Worm (Caenorhabditis elegans): ENCODE measurements around the gene F11C7.7.

F11C7.7 gene

DNA sequence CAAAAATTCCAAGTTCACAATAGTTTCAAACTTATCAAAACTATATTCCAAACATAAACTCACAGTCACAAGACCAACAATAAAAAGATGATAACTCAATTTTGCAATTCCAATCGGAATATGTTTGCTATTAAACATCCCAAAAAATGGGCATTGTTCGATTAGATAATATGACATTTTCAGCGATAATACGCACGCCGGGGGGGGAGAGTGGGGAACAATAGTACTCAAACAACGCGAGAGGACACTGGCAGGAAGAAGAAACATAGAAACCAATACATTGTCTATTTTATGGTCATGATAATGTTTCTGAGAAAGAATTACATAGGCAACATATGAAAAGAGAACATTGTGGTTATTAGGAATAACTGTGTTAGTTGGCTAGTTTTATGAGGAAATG is 22.5 kb upstream of the F11C7.7 start (continued):
- TF ChIP-seq hlh-30 (tag; optimal IDR thresholded peaks at IDR 0.05; ENCODE audit: insufficient read depth) (peak; percentile 13), rbr-2 (tag; optimal IDR thresholded peaks at IDR 0.05) (no peak), gei-8 (GFP tag; optimal IDR thresholded peaks at IDR 0.05) (no peak), aha-1 (tag) (no peak), nhr-48 (tag; optimal IDR thresholded peaks at IDR 0.05) (no peak), nhr-42 (GFP tag; IDR thresholded peaks at IDR 0.05) (no peak)

DNA sequence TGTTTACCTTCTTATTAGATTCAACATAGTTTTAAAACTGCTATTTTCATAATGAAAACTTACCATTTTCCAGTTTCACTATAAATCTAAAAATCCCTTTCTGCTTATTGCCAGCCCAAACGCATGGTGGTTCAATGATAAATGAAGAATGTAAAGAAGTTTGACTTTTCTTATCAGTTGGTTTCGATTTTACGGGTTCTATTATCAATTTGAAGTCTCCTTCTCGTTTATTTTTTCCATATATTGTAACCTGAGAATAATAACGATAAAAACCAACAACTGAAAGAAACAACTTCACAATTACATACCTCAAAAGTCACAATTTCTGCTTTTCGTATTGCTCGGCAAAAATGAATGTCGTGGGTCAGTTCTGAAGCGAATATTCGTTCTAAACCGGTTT is 19.4 kb upstream of the F11C7.7 start:
- TF ChIP-seq dve-1 (tag; optimal IDR thresholded peaks at IDR 0.05; ENCODE audit: insufficient read depth) (peak; percentile 15), pqm-1 (tag; optimal IDR thresholded peaks at IDR 0.05) (peak; percentile 44), ama-1 (optimal IDR thresholded peaks at IDR 0.05) (no peak), pha-4 (GFP tag; IDR thresholded peaks at IDR 0.05) (no peak), pha-4 (tag; optimal IDR thresholded peaks at IDR 0.05) (no peak), daf-16 (GFP tag; optimal IDR thresholded peaks at IDR 0.05) (no peak), daf-16 (tag; optimal IDR thresholded peaks at IDR 0.05) (peak; percentile 62), jun-1 (tag; optimal IDR thresholded peaks at IDR 0.05) (no peak), nhr-28 (tag; optimal IDR thresholded peaks at IDR 0.05) (peak; percentile 44)

ce11 chrX:17379675-17380074 is 18.7 kb upstream of the F11C7.7 start, which contains the start of gene F10D7.10:
Gene F10D7.10 (minus strand): TSS chrX:17379775.
- TF ChIP-seq mdl-1 (tag; optimal IDR thresholded peaks at IDR 0.05), result no peak
- TF ChIP-seq egl-43 (GFP tag; IDR thresholded peaks at IDR 0.05), result no peak
- TF ChIP-seq aly-2 (tag; optimal IDR thresholded peaks at IDR 0.05), result no peak
- TF ChIP-seq nhr-11 (tag; optimal IDR thresholded peaks at IDR 0.05), result no peak
- no peak for TF ChIP-seq lin-38 (GFP tag; IDR thresholded peaks at IDR 0.05)
- no peak for TF ChIP-seq unc-39 (tag; optimal IDR thresholded peaks at IDR 0.05)
- TF ChIP-seq ctbp-1 (GFP tag; IDR thresholded peaks at IDR 0.05), result no peak
- no peak for TF ChIP-seq lin-29 (GFP tag; IDR thresholded peaks at IDR 0.05)
- no peak for TF ChIP-seq cey-2 (tag; optimal IDR thresholded peaks at IDR 0.05; ENCODE audit: borderline replicate concordance, insufficient read depth)
- TF ChIP-seq ztf-7 (tag; optimal IDR thresholded peaks at IDR 0.05), result no peak
- no peak for TF ChIP-seq daf-19 (GFP tag; conservative IDR thresholded peaks at IDR 0.05)
- no peak for TF ChIP-seq arid-1 (GFP tag; conservative IDR thresholded peaks at IDR 0.05)
- no peak for TF ChIP-seq ZK337.2 (GFP tag; IDR thresholded peaks at IDR 0.05)
- no peak for TF ChIP-seq daf-16 (GFP tag; optimal IDR thresholded peaks at IDR 0.05)
- no peak for TF ChIP-seq daf-16 (tag; optimal IDR thresholded peaks at IDR 0.05)
- TF ChIP-seq unc-130 (GFP tag; optimal IDR thresholded peaks at IDR 0.05), result no peak
- no peak for TF ChIP-seq nhr-6 (tag; optimal IDR thresholded peaks at IDR 0.05)
- TF ChIP-seq ces-1 (GFP tag; optimal IDR thresholded peaks at IDR 0.05), result no peak
- no peak for TF ChIP-seq mep-1 (tag; optimal IDR thresholded peaks at IDR 0.05)

- TF ChIP-seq zfp-3 (GFP tag; conservative IDR thresholded peaks at IDR 0.05) (no peak), unc-62 (GFP tag; optimal IDR thresholded peaks at IDR 0.05 in 1 of 2) (peak in 1 of 2 experiments; percentile 5), unc-62 (tag; optimal IDR thresholded peaks at IDR 0.05) (no peak)
These were observed 16.4 kb upstream of the F11C7.7 start, which contains the start of gene F10D7.4 for ce11 chrX:17381975-17382374. Gene F10D7.4 (minus strand): TSS chrX:17382075.

- peak; percentile 70; the same call in 1 of the 2 replicates for TF ChIP-seq set-16 (GFP tag; IDR thresholded peaks at IDR 0.05)
- no peak for TF ChIP-seq F26F4.8 (GFP tag; conservative IDR thresholded peaks at IDR 0.05)
- TF ChIP-seq unc-62 (GFP tag; optimal IDR thresholded peaks at IDR 0.05 in 1 of 2), result peak in 1 of 2 experiments; percentile 17
- no peak for TF ChIP-seq unc-62 (tag; optimal IDR thresholded peaks at IDR 0.05)
These were observed 14.1 kb upstream of the F11C7.7 start for ce11 chrX:17384343-17384742.

Data from whole organism, L4 larva.